Worm (Caenorhabditis elegans): ENCODE data around the gene cap-1.

The cap-1 gene

DNA sequence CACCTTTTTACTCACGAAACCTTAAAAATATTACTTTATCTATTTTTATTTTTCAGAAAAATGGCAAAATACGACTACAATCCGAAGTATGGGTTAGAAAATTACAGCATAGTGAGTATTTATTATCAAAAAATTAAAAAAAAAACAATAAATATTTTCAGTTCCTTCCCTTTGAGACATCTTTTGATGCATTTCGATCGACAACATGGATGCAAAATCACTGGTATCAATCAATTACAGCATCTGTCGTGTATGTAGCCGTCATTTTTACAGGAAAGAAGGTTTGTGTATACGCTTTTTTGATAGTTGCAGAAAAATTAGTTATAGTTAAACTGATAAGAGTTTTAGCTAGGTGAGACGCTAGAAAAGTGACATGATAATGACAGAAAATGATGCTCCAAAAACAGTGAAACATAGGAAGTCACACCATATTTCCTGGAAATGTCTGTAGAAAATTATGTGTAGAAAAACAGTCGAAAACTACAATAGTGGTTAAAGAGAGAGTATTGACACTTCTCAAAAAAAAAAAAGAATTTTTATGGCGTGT, 7.7 kb upstream of the cap-1 start, which contains the start of gene elo-3:
TSS of gene elo-3 (plus strand) at position 51 of the 547 bp plus-strand sequence.
- TF ChIP-seq sptf-1 (tag; optimal IDR thresholded peaks at IDR 0.05) (no peak), nhr-11 (tag; optimal IDR thresholded peaks at IDR 0.05) (no peak), elt-2 (tag; optimal IDR thresholded peaks at IDR 0.05) (peak; percentile 4), nhr-71 (tag; optimal IDR thresholded peaks at IDR 0.05) (no peak)

- TF ChIP-seq irx-1 (tag; optimal IDR thresholded peaks at IDR 0.05) (no peak), lsy-2 (tag; optimal IDR thresholded peaks at IDR 0.05) (peak in 1 of 2 experiments; percentile 23), blmp-1 (tag; optimal IDR thresholded peaks at IDR 0.05) (peak; percentile 66)
These were observed 6.3 kb upstream of the cap-1 start for ce11 chrIV:7236248-7236772.

DNA sequence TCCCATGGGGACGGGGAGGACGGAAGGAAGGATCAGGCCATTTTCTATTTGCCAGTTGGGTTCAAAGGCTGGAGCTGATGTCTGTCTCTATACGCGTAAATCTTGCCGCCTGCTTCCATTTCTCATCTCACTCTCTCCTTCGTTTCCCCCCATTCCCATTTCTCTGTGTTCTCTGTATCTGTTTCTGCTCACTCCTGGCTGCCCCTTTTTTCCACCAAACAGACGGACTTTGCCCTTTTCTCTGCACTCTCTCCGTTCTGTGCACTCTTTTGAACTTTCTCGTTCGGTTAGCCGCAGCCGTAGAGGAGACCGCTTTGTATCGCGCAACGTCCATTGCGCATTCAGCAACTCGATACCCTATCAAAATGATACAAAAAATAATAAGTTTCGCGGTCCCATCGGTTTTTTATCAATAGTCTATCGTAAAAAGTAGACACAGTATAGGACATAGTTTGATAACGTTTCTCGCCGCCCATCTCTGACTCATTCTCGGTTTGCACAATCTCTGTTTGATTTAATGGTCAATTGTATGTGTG, 5.4 kb upstream of the cap-1 start:
- TF ChIP-seq tlp-1 (tag; optimal IDR thresholded peaks at IDR 0.05) (no peak), mab-9 (GFP tag; IDR thresholded peaks at IDR 0.05) (0 out of 2 replicates have a peak, but pooled peaks have one; percentile 50), jun-1 (tag; optimal IDR thresholded peaks at IDR 0.05) (peak; percentile 36), ceh-82 (tag; optimal IDR thresholded peaks at IDR 0.05) (peak in 2 of 3 experiments; percentile 35 to 68), nhr-20 (tag; optimal IDR thresholded peaks at IDR 0.05) (peak; percentile 71), nhr-28 (tag; optimal IDR thresholded peaks at IDR 0.05) (no peak), nhr-76 (tag; optimal IDR thresholded peaks at IDR 0.05) (no peak), hlh-4 (tag; optimal IDR thresholded peaks at IDR 0.05) (no peak), fkh-8 (tag; optimal IDR thresholded peaks at IDR 0.05) (peak; percentile 75), alr-1 (tag; optimal IDR thresholded peaks at IDR 0.05; ENCODE audit: borderline replicate concordance) (no peak), snpc-4 (tag; optimal IDR thresholded peaks at IDR 0.05) (no peak), fkh-10 (GFP tag; optimal IDR thresholded peaks at IDR 0.05) (no peak), lsy-2 (tag; optimal IDR thresholded peaks at IDR 0.05) (peak; percentile 47 to 65), dpl-1 (GFP tag; optimal IDR thresholded peaks at IDR 0.05) (peak; percentile 15 to 37 (median 18)), fos-1 (tag; optimal IDR thresholded peaks at IDR 0.05) (no peak), F16B12.6 (tag; optimal IDR thresholded peaks at IDR 0.05) (no peak), xbp-1 (tag; optimal IDR thresholded peaks at IDR 0.05) (peak; percentile 17), elt-3 (tag; optimal IDR thresholded peaks at IDR 0.05) (peak in 2 of 6 experiments; percentile 67 to 79), nhr-71 (tag; optimal IDR thresholded peaks at IDR 0.05) (peak; percentile 81), sup-37 (GFP tag; optimal IDR thresholded peaks at IDR 0.05) (no peak), swsn-7 (tag; optimal IDR thresholded peaks at IDR 0.05) (peak; percentile 46), rnt-1 (tag; optimal IDR thresholded peaks at IDR 0.05) (peak; percentile 76), blmp-1 (tag; optimal IDR thresholded peaks at IDR 0.05) (peak; percentile 56), nhr-12 (tag; optimal IDR thresholded peaks at IDR 0.05) (no peak), unc-62 (GFP tag; optimal IDR thresholded peaks at IDR 0.05) (no peak), hlh-17 (GFP tag; optimal IDR thresholded peaks at IDR 0.05; ENCODE audit: borderline replicate concordance) (no peak), pax-3 (tag; optimal IDR thresholded peaks at IDR 0.05) (no peak), nhr-47 (tag; optimal IDR thresholded peaks at IDR 0.05) (peak; percentile 57), pag-3 (tag; optimal IDR thresholded peaks at IDR 0.05; ENCODE audit: borderline replicate concordance, insufficient read depth) (no peak), tbx-2 (tag; optimal IDR thresholded peaks at IDR 0.05) (peak; percentile 59), aly-2 (tag; optimal IDR thresholded peaks at IDR 0.05) (peak; percentile 0), irx-1 (tag; optimal IDR thresholded peaks at IDR 0.05) (peak; percentile 49), nhr-77 (tag; optimal IDR thresholded peaks at IDR 0.05) (peak; percentile 55), nhr-11 (tag; optimal IDR thresholded peaks at IDR 0.05) (no peak), sptf-1 (tag; optimal IDR thresholded peaks at IDR 0.05) (no peak), ceh-88 (GFP tag; IDR thresholded peaks at IDR 0.05) (no peak), isw-1 (GFP tag; IDR thresholded peaks at IDR 0.05) (no peak), skn-1 (tag; optimal IDR thresholded peaks at IDR 0.05) (no peak), ceh-8 (GFP tag; optimal IDR thresholded peaks at IDR 0.05) (no peak), pqm-1 (tag; optimal IDR thresholded peaks at IDR 0.05) (no peak), C16A3.4 (tag; optimal IDR thresholded peaks at IDR 0.05) (no peak), ztf-11 (tag; optimal IDR thresholded peaks at IDR 0.05) (no peak), lir-3 (tag; optimal IDR thresholded peaks at IDR 0.05; ENCODE audit: poor library complexity) (no peak), ama-1 (optimal IDR thresholded peaks at IDR 0.05) (no peak), mep-1 (tag; optimal IDR thresholded peaks at IDR 0.05) (peak; percentile 55)

Data from whole organism, L1 larva.